Worm (Caenorhabditis elegans) whole organism, young adult: ENCODE results near the gene oac-30.

Experiments used
- B0336.3 ChIP-seq: fragments of 200-800 bp; sonication (Bioruptor generic); IDR thresholded peaks from 2 replicates; pipeline ENCODE4 v1.3.6; 2022; ENCODE audit warnings: missing genetic modification characterization, missing compliant biosample characterization
- C17E4.6 ChIP-seq: fragments of 200-800 bp; sonication (Bioruptor generic); IDR thresholded peaks from 2 replicates; pipeline ENCODE4 v1.3.6; 2022; ENCODE audit warnings: missing genetic modification reagents, missing genetic modification characterization, missing compliant biosample characterization
- F10E7.11 ChIP-seq: sonication (generic microtip); optimal IDR thresholded peaks from 2 replicates; lab custom pipeline; 2017; ENCODE audit warnings: mild to moderate bottlenecking, missing genetic modification characterization, moderate library complexity, missing compliant biosample characterization
- F33H1.4 ChIP-seq: fragments of 200-800 bp; sonication (Bioruptor generic); IDR thresholded peaks from 2 replicates; pipeline ENCODE4 v1.3.6; 2022; ENCODE audit warnings: missing genetic modification reagents, missing genetic modification characterization, missing compliant biosample characterization
- F52B5.7 ChIP-seq: sonication (generic microtip); optimal IDR thresholded peaks from 2 replicates; lab custom pipeline; 2016; ENCODE audit warnings: mild to moderate bottlenecking, missing genetic modification characterization, missing compliant biosample characterization
- F55B11.4 ChIP-seq: sonication (generic microtip); optimal IDR thresholded peaks from 2 replicates; lab custom pipeline; 2016; ENCODE audit warnings: missing compliant biosample characterization, missing genetic modification characterization, borderline replicate concordance; ENCODE audit not compliant: insufficient read depth
- K12H6.12 ChIP-seq: fragments of 200-800 bp; sonication (Bioruptor generic); optimal IDR thresholded peaks from 2 replicates; lab custom pipeline; 2018; ENCODE audit warnings: mild to moderate bottlenecking, missing genetic modification characterization, missing compliant biosample characterization
- Y79H2A.3 ChIP-seq: fragments of 200-800 bp; sonication (Bioruptor generic); conservative IDR thresholded peaks from 2 replicates; pipeline ENCODE4 v1.3.6; 2022; ENCODE audit warnings: missing genetic modification reagents, missing genetic modification characterization, missing compliant biosample characterization
- aptf-2 ChIP-seq: fragments of 200-800 bp; sonication (Bioruptor generic); conservative IDR thresholded peaks from 2 replicates; pipeline ENCODE4 v1.3.6; 2022; ENCODE audit warnings: missing genetic modification reagents, missing genetic modification characterization, missing compliant biosample characterization
- atf-7 ChIP-seq: sonication (generic microtip); optimal IDR thresholded peaks from 2 replicates; lab custom pipeline; 2017; ENCODE audit warnings: mild to moderate bottlenecking, missing genetic modification characterization, missing compliant biosample characterization
- athp-1 ChIP-seq: sonication (generic microtip); optimal IDR thresholded peaks from 2 replicates; lab custom pipeline; 2017; ENCODE audit warnings: mild to moderate bottlenecking, missing genetic modification characterization, missing compliant biosample characterization
- attf-6 ChIP-seq: fragments of 200-800 bp; sonication (Bioruptor generic); IDR thresholded peaks from 2 replicates; pipeline ENCODE4 v1.3.6; 2022; ENCODE audit warnings: missing genetic modification reagents, missing genetic modification characterization, missing compliant biosample characterization
- ccch-3 ChIP-seq: fragments of 200-800 bp; sonication (Bioruptor generic); optimal IDR thresholded peaks from 2 replicates; lab custom pipeline; 2018; ENCODE audit warnings: mild to moderate bottlenecking, missing genetic modification characterization, missing compliant biosample characterization
- ceh-100 ChIP-seq: fragments of 200-800 bp; sonication (Bioruptor generic); IDR thresholded peaks from 2 replicates; pipeline ENCODE4 v1.3.6; 2022; ENCODE audit warnings: missing genetic modification reagents, missing genetic modification characterization, missing compliant biosample characterization
- ceh-27 ChIP-seq: fragments of 200-800 bp; sonication (Bioruptor generic); optimal IDR thresholded peaks from 2 replicates; lab custom pipeline; 2018; ENCODE audit warnings: mild to moderate bottlenecking, missing genetic modification characterization, moderate library complexity, missing compliant biosample characterization
- ceh-40 ChIP-seq: fragments of 200-800 bp; sonication (Bioruptor generic); IDR thresholded peaks from 2 replicates; pipeline ENCODE4 v1.3.6; 2022; ENCODE audit warnings: missing genetic modification characterization, missing compliant biosample characterization
- dox-1 ChIP-seq: fragments of 200-800 bp; sonication (Bioruptor generic); IDR thresholded peaks from 2 replicates; pipeline ENCODE4 v1.3.6; 2022; ENCODE audit warnings: missing genetic modification reagents, missing genetic modification characterization, missing compliant biosample characterization
- dpff-1 ChIP-seq: sonication (generic microtip); optimal IDR thresholded peaks from 2 replicates; lab custom pipeline; 2017; ENCODE audit warnings: mild to moderate bottlenecking, missing genetic modification characterization, missing compliant biosample characterization
- efl-1 ChIP-seq: fragments of 150-350 bp; optimal IDR thresholded peaks from 2 replicates; lab custom pipeline; 2014; ENCODE audit warnings: missing biosample characterization, missing genetic modification reagents, missing genetic modification characterization
- egrh-3 ChIP-seq: fragments of 200-800 bp; sonication (Bioruptor generic); IDR thresholded peaks from 2 replicates; pipeline ENCODE4 v1.3.6; 2022; ENCODE audit warnings: missing genetic modification reagents, missing genetic modification characterization, missing compliant biosample characterization
- ekl-4 ChIP-seq: fragments of 200-800 bp; sonication (Bioruptor generic); IDR thresholded peaks from 2 replicates; pipeline ENCODE4 v1.3.6; 2022; ENCODE audit warnings: missing genetic modification reagents, missing genetic modification characterization, missing compliant biosample characterization
- fkh-3 ChIP-seq: sonication (generic microtip); optimal IDR thresholded peaks from 2 replicates; lab custom pipeline; 2016; ENCODE audit warnings: mild to moderate bottlenecking, missing genetic modification characterization, missing compliant biosample characterization
- hlh-12 ChIP-seq: sonication (generic microtip); optimal IDR thresholded peaks from 2 replicates; lab custom pipeline; 2016; ENCODE audit warnings: missing genetic modification characterization, missing compliant biosample characterization
- hmg-1.2 ChIP-seq: fragments of 200-800 bp; sonication (Bioruptor generic); IDR thresholded peaks from 2 replicates; pipeline ENCODE4 v1.3.6; 2022; ENCODE audit warnings: missing genetic modification reagents, missing genetic modification characterization, missing compliant biosample characterization
- hmg-20 ChIP-seq: fragments of 200-800 bp; sonication (Bioruptor generic); IDR thresholded peaks from 2 replicates; pipeline ENCODE4 v1.3.6; 2022; ENCODE audit warnings: missing genetic modification reagents, missing genetic modification characterization, missing compliant biosample characterization
- hsf-1 ChIP-seq: fragments of 200-800 bp; sonication (Bioruptor generic); IDR thresholded peaks from 2 replicates; pipeline ENCODE4 v1.3.6; 2022; ENCODE audit warnings: missing genetic modification reagents, missing genetic modification characterization, missing compliant biosample characterization
- lag-1 ChIP-seq: fragments of 200-800 bp; sonication (Bioruptor generic); IDR thresholded peaks from 2 replicates; pipeline ENCODE4 v1.3.6; 2022; ENCODE audit warnings: missing genetic modification reagents, missing genetic modification characterization, missing compliant biosample characterization
- lin-35 ChIP-seq, 3 experiments: fragments of 150-350 bp in 2 of 3; sonication (generic microtip) in 1 of 3; optimal IDR thresholded peaks; 2 replicates each; lab custom pipeline; 2014 to 2018; ENCODE audit warnings: missing biosample characterization in 3 of 3, missing genetic modification characterization in 3 of 3, missing genetic modification reagents in 3 of 3
- lin-54 ChIP-seq: fragments of 200-800 bp; sonication (Bioruptor generic); optimal IDR thresholded peaks from 2 replicates; lab custom pipeline; 2018; ENCODE audit warnings: mild to moderate bottlenecking, missing genetic modification characterization, missing compliant biosample characterization
- lir-1 ChIP-seq: fragments of 200-800 bp; sonication (Bioruptor generic); conservative IDR thresholded peaks from 2 replicates; pipeline ENCODE4 v1.3.6; 2022; ENCODE audit warnings: missing genetic modification reagents, missing genetic modification characterization, missing compliant biosample characterization
- lsl-1 ChIP-seq: fragments of 200-800 bp; sonication (Bioruptor generic); optimal IDR thresholded peaks from 2 replicates; lab custom pipeline; 2018; ENCODE audit warnings: mild to moderate bottlenecking, missing genetic modification characterization, moderate library complexity, missing compliant biosample characterization
- madf-3 ChIP-seq: fragments of 200-800 bp; sonication (Bioruptor generic); IDR thresholded peaks from 2 replicates; pipeline ENCODE4 v1.3.6; 2022; ENCODE audit warnings: missing genetic modification reagents, missing genetic modification characterization, missing compliant biosample characterization
- mel-28 ChIP-seq: sonication (generic microtip); optimal IDR thresholded peaks from 2 replicates; lab custom pipeline; 2016; ENCODE audit warnings: borderline replicate concordance, mild to moderate bottlenecking, missing genetic modification characterization, missing compliant biosample characterization
- mxl-1 ChIP-seq: sonication (generic microtip); optimal IDR thresholded peaks from 2 replicates; lab custom pipeline; 2016; ENCODE audit warnings: missing genetic modification characterization, missing compliant biosample characterization
- nfya-2 ChIP-seq: fragments of 200-800 bp; sonication (Bioruptor generic); IDR thresholded peaks from 2 replicates; pipeline ENCODE4 v1.3.6; 2022; ENCODE audit warnings: missing genetic modification reagents, missing genetic modification characterization, missing compliant biosample characterization
- nfyb-1 ChIP-seq: fragments of 200-800 bp; sonication (Bioruptor generic); IDR thresholded peaks from 2 replicates; pipeline ENCODE4 v1.3.6; 2022; ENCODE audit warnings: missing genetic modification reagents, missing genetic modification characterization, missing compliant biosample characterization
- nhr-120 ChIP-seq: fragments of 200-800 bp; sonication (Bioruptor generic); IDR thresholded peaks from 2 replicates; pipeline ENCODE4 v1.3.6; 2022; ENCODE audit warnings: missing genetic modification characterization, missing compliant biosample characterization
- nhr-27 ChIP-seq: fragments of 200-800 bp; sonication (Bioruptor generic); optimal IDR thresholded peaks from 2 replicates; lab custom pipeline; 2018; ENCODE audit warnings: mild to moderate bottlenecking, missing genetic modification characterization, moderate library complexity, missing compliant biosample characterization
- nhr-80 ChIP-seq: sonication (generic microtip); optimal IDR thresholded peaks from 2 replicates; lab custom pipeline; 2016; ENCODE audit warnings: missing genetic modification characterization, missing compliant biosample characterization
- pbrm-1 ChIP-seq: fragments of 200-800 bp; sonication (Bioruptor generic); IDR thresholded peaks from 2 replicates; pipeline ENCODE4 v1.3.6; 2022; ENCODE audit warnings: missing genetic modification reagents, missing genetic modification characterization, missing compliant biosample characterization
- rpc-1 ChIP-seq, 2 experiments: fragments of 150-350 bp in 1 of 2; sonication (generic microtip) in 1 of 2; optimal IDR thresholded peaks; 2 replicates each; lab custom pipeline; 2014 to 2018; ENCODE audit warnings: missing biosample characterization in 1 of 2, missing genetic modification characterization in 1 of 2, missing genetic modification reagents in 1 of 2, missing genotype in 1 of 2
- sdz-38 ChIP-seq: sonication (generic microtip); optimal IDR thresholded peaks from 2 replicates; lab custom pipeline; 2016; ENCODE audit warnings: missing genotype, missing genetic modification characterization, missing compliant biosample characterization
- sea-2 ChIP-seq: fragments of 200-800 bp; sonication (Bioruptor generic); IDR thresholded peaks from 2 replicates; pipeline ENCODE4 v1.3.6; 2022; ENCODE audit warnings: missing genetic modification characterization, missing compliant biosample characterization
- zfh-2 ChIP-seq: fragments of 200-800 bp; sonication (Bioruptor generic); conservative IDR thresholded peaks from 2 replicates; pipeline ENCODE4 v1.3.6; 2022; ENCODE audit warnings: missing genetic modification reagents, missing genetic modification characterization, missing compliant biosample characterization
- ztf-22 ChIP-seq: fragments of 200-800 bp; sonication (Bioruptor generic); optimal IDR thresholded peaks from 2 replicates; lab custom pipeline; 2018; ENCODE audit warnings: mild to moderate bottlenecking, missing genetic modification characterization, moderate library complexity, missing compliant biosample characterization
- ztf-26 ChIP-seq: sonication (generic microtip); optimal IDR thresholded peaks from 2 replicates; lab custom pipeline; 2017; ENCODE audit warnings: missing genetic modification characterization, missing compliant biosample characterization
- ztf-6 ChIP-seq: fragments of 200-800 bp; sonication (Bioruptor generic); IDR thresholded peaks from 2 replicates; pipeline ENCODE4 v1.3.6; 2022; ENCODE audit warnings: missing genetic modification reagents, missing genetic modification characterization, missing compliant biosample characterization

Gene oac-30

DNA sequence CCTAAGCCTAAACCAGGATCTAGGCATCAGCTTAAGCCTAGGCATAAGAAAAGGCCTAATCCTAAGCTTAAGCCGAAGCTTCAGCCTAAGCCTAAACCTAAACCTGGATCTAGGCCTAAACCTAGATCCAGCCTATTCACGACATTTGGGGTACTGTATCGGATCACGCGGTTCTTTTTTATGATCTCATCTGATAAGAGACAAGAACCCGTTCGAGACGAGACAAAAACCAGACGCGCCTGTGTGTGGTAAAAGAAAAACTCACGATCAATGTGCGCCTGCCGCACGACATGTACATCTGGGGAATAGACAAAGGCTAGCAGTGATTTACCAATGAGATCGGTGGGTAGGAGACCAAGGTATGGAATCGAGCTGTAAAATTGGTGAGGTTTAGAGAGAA is 26.3 kb downstream of the oac-30 start:
- TF ChIP-seq nhr-120 (no peak), ztf-26 (tag; lab: Kevin White, UChicago) (no peak), lsl-1 (GFP tag; lab: Kevin White, UChicago) (no peak), F33H1.4 (no peak), K12H6.12 (tag; lab: Kevin White, UChicago) (no peak), lir-1 (GFP tag; lab: Robert Waterston, UW) (no peak), C17E4.6 (no peak), nfyb-1 (GFP tag; lab: Robert Waterston, UW) (no peak), ceh-27 (GFP tag; lab: Kevin White, UChicago) (no peak), dox-1 (GFP tag; lab: Robert Waterston, UW) (no peak), dpff-1 (tag; lab: Kevin White, UChicago) (no peak), hsf-1 (GFP tag; lab: Robert Waterston, UW) (no peak), hmg-20 (no peak), rpc-1 (optimal IDR thresholded peaks at IDR 0.05; lab: Kevin White, UChicago) (no peak), rpc-1 (tag; optimal IDR thresholded peaks at IDR 0.05; lab: Kevin White, UChicago) (no peak), sdz-38 (tag; lab: Kevin White, UChicago) (no peak)

DNA sequence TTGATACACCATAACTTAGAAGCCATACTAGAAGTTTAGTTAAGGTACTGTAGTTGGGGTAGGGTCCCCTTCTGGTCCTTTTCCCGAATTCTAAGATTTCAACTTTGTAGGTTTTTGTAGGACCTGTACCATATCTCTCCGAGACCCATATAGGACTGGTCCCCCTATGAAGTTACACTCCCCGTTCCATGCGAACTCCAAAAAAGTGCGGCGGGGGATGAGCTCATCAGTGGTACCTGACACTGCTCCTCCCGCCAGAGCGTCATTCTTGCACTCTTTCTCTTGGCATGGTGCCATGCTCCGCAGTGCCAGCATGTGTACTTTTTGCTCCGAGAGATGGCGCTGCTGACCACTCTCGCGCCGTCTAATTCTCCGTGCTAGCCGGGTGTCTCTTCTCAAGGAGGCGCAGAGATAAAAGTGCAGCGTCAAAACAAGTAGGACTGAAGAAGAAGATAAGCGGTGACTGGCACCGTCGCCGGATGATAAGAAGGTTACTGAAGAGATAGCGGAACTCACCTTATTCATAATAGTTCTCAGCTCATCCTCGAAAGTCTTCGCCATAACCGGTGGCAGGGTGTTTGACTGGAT is 27.2 kb downstream of the oac-30 start:
- peak; percentile 4 for TF ChIP-seq nhr-80
- no peak for TF ChIP-seq ceh-27 (GFP tag; lab: Kevin White, UChicago)
- TF ChIP-seq aptf-2 (GFP tag; lab: Robert Waterston, UW): no peak
- TF ChIP-seq fkh-3 (tag; lab: Kevin White, UChicago): no peak
- TF ChIP-seq F55B11.4: no peak
- TF ChIP-seq mel-28 (tag; lab: Kevin White, UChicago): no peak
- TF ChIP-seq hmg-1.2 (GFP tag; lab: Robert Waterston, UW): peak; percentile 52; the same call in 1 of the 2 replicates
- TF ChIP-seq mxl-1: no peak
- TF ChIP-seq lin-35 (GFP tag; optimal IDR thresholded peaks at IDR 0.05; lab: Kevin White, UChicago): no peak
- TF ChIP-seq lin-54 (GFP tag; lab: Kevin White, UChicago): no peak
- peak; percentile 78 for TF ChIP-seq zfh-2
- TF ChIP-seq ccch-3: no peak
- no peak for TF ChIP-seq F10E7.11 (tag; lab: Kevin White, UChicago)
- TF ChIP-seq ceh-40 (GFP tag; lab: Robert Waterston, UW): no peak
- no peak for TF ChIP-seq atf-7 (tag; lab: Kevin White, UChicago)
- no peak for TF ChIP-seq efl-1 (GFP tag; lab: Kevin White, UChicago)
- no peak for TF ChIP-seq ztf-22
- no peak for TF ChIP-seq nhr-27 (tag; lab: Kevin White, UChicago)
- 0 out of 2 replicates have a peak, but pooled peaks have one; percentile 23 for TF ChIP-seq pbrm-1 (GFP tag; lab: Robert Waterston, UW)

ce11 chrII:1237845-1238244 is 28.8 kb downstream of the oac-30 start:
- TF ChIP-seq attf-6 (GFP tag; lab: Robert Waterston, UW): no peak
- TF ChIP-seq F55B11.4: no peak
- TF ChIP-seq nfyb-1 (GFP tag; lab: Robert Waterston, UW): peak; percentile 85
- TF ChIP-seq dpff-1 (tag; lab: Kevin White, UChicago): no peak
- no peak for TF ChIP-seq nhr-27 (tag; lab: Kevin White, UChicago)
- TF ChIP-seq efl-1 (GFP tag; lab: Kevin White, UChicago): no peak
- TF ChIP-seq ztf-6 (GFP tag; lab: Robert Waterston, UW): no peak
- no peak for TF ChIP-seq ceh-100 (GFP tag; lab: Robert Waterston, UW)
- TF ChIP-seq Y79H2A.3 (GFP tag; lab: Robert Waterston, UW): no peak
- peak; percentile 99 for TF ChIP-seq egrh-3 (GFP tag; lab: Robert Waterston, UW)
- TF ChIP-seq F52B5.7: peak; percentile 54
- TF ChIP-seq madf-3 (GFP tag; lab: Robert Waterston, UW): no peak
- peak; percentile 99 for TF ChIP-seq zfh-2
- no peak for TF ChIP-seq ekl-4 (GFP tag; lab: Robert Waterston, UW)
- no peak for TF ChIP-seq athp-1 (tag; lab: Kevin White, UChicago)
- TF ChIP-seq nfya-2 (GFP tag; lab: Robert Waterston, UW): no peak
- no peak for TF ChIP-seq lag-1 (GFP tag; lab: Robert Waterston, UW)
- TF ChIP-seq sea-2 (GFP tag; lab: Robert Waterston, UW): 0 out of 2 replicates have a peak, but pooled peaks have one; percentile 73
- TF ChIP-seq hlh-12 (tag; lab: Kevin White, UChicago): no peak
- no peak for TF ChIP-seq B0336.3 (GFP tag; lab: Robert Waterston, UW)
